Fruit fly (Drosophila melanogaster): Measurements from ENCODE around the gene CG4757.

Gene CG4757

dm6 chr3R:11211291-11212061, 50.5 kb downstream of the CG4757 start:
- TF ChIP-seq Hr83 (GFP tag; optimal IDR thresholded peaks at IDR 0.05; ENCODE audit: poor library complexity, severe bottlenecking) (peak; percentile 66), psq (GFP tag; optimal IDR thresholded peaks at IDR 0.05) (peak; percentile 63), Myc (optimal IDR thresholded peaks at IDR 0.05) (peak; percentile 71), GATAd (GFP tag; optimal IDR thresholded peaks at IDR 0.05) (no peak), sage (GFP tag; optimal IDR thresholded peaks at IDR 0.05) (no peak), CG9705 (GFP tag; optimal IDR thresholded peaks at IDR 0.05) (peak; percentile 40), jim (GFP tag; optimal IDR thresholded peaks at IDR 0.05) (no peak), Dif (GFP tag; optimal IDR thresholded peaks at IDR 0.05; ENCODE audit: partially characterized antibody) (no peak), dl (GFP tag; optimal IDR thresholded peaks at IDR 0.05; ENCODE audit: insufficient read depth in 1 of 2, partially characterized antibody in 2 of 2) (peak in 1 of 2 experiments; percentile 4), Hnf4 (GFP tag; optimal IDR thresholded peaks at IDR 0.05) (peak; percentile 61), Rel (GFP tag; optimal IDR thresholded peaks at IDR 0.05) (no peak), Rel (tag; optimal IDR thresholded peaks at IDR 0.05) (peak; percentile 64), Abd-B (GFP tag; optimal IDR thresholded peaks at IDR 0.05) (no peak), CrebA (GFP tag; optimal IDR thresholded peaks at IDR 0.05; ENCODE audit: borderline replicate concordance) (no peak), Mio (GFP tag; optimal IDR thresholded peaks at IDR 0.05) (no peak), tai (GFP tag; optimal IDR thresholded peaks at IDR 0.05) (no peak), OdsH (GFP tag; optimal IDR thresholded peaks at IDR 0.05) (peak; percentile 62), Hr78 (GFP tag; optimal IDR thresholded peaks at IDR 0.05) (no peak), dmrt93B (GFP tag; optimal IDR thresholded peaks at IDR 0.05) (peak; percentile 41), CG32264 (GFP tag; optimal IDR thresholded peaks at IDR 0.05) (no peak), rgr (GFP tag; optimal IDR thresholded peaks at IDR 0.05) (peak; percentile 77), fru (GFP tag; optimal IDR thresholded peaks at IDR 0.05) (peak; percentile 60), dsf (GFP tag; optimal IDR thresholded peaks at IDR 0.05; ENCODE audit: borderline replicate concordance) (no peak), sv (GFP tag; optimal IDR thresholded peaks at IDR 0.05) (peak; percentile 55), woc (GFP tag; optimal IDR thresholded peaks at IDR 0.05) (peak; percentile 82), N (GFP tag; optimal IDR thresholded peaks at IDR 0.05) (no peak), lola (GFP tag; optimal IDR thresholded peaks at IDR 0.05) (no peak), h (GFP tag; optimal IDR thresholded peaks at IDR 0.05) (peak; percentile 74), Jra (GFP tag; optimal IDR thresholded peaks at IDR 0.05) (peak; percentile 88), foxo (GFP tag; optimal IDR thresholded peaks at IDR 0.05) (peak in 1 of 2 experiments; percentile 80), Dfd (GFP tag; optimal IDR thresholded peaks at IDR 0.05) (no peak), usp (GFP tag; optimal IDR thresholded peaks at IDR 0.05) (no peak), Vsx2 (GFP tag; optimal IDR thresholded peaks at IDR 0.05; ENCODE audit: partially characterized antibody) (no peak), ey (GFP tag; optimal IDR thresholded peaks at IDR 0.05) (peak; percentile 65), HLH106 (tag; optimal IDR thresholded peaks at IDR 0.05) (peak; percentile 73), brk (GFP tag; optimal IDR thresholded peaks at IDR 0.05) (no peak), br (GFP tag; optimal IDR thresholded peaks at IDR 0.05) (peak; percentile 36), pan (optimal IDR thresholded peaks at IDR 0.05) (no peak), Sp1 (GFP tag; optimal IDR thresholded peaks at IDR 0.05) (peak; percentile 59)
